Fruit fly (Drosophila melanogaster): Measurements from ENCODE around the gene CG14313.

dm6 chr3R:18151820-18152219, 39.9 kb downstream of the CG14313 start, which contains the start of gene CG14316:
- TF ChIP-seq svp (GFP tag) (no peak), Sox102F (GFP tag; optimal IDR thresholded peaks at IDR 0.05) (no peak), CG34406 (GFP tag; optimal IDR thresholded peaks at IDR 0.05) (no peak)

All from whole organism, prepupa.